Fruit fly (Drosophila melanogaster) whole organism, embryonic: ENCODE results near the gene CG15014.
A peak's percentile ranks its signal among the peaks of the same experiment; 100 is the strongest.

Experiments
- Adf1 ChIP-seq: fragments of 200-800 bp; sonication (Bioruptor generic); IDR thresholded peaks from 2 replicates; pipeline ENCODE4 v1.3.6; 2022; ENCODE audit warnings: missing biosample characterization, missing genetic modification characterization
- Awh ChIP-seq: fragments of 200-800 bp; sonication (Bioruptor generic); IDR thresholded peaks from 2 replicates; pipeline ENCODE4, ENCODE4 v1.3.6; 2022; ENCODE audit warnings: missing biosample characterization, missing genetic modification characterization
- BtbVII ChIP-seq: fragments of 200-800 bp; sonication (Bioruptor generic); optimal IDR thresholded peaks from 3 replicates; lab custom pipeline; 2017; ENCODE audit warnings: missing biosample characterization, mild to moderate bottlenecking, missing genetic modification characterization
- CG10147 ChIP-seq: fragments of 200-800 bp; sonication (Bioruptor generic); optimal IDR thresholded peaks from 2 replicates; lab custom pipeline; 2019; ENCODE audit warnings: missing biosample characterization, mild to moderate bottlenecking, missing genetic modification characterization, moderate library complexity
- CG10321 ChIP-seq: fragments of 200-800 bp; sonication (Bioruptor generic); IDR thresholded peaks from 2 replicates; pipeline ENCODE4 v1.3.6; 2022; ENCODE audit warnings: missing biosample characterization, missing genetic modification characterization
- CG10366 ChIP-seq: fragments of 200-800 bp; sonication (Bioruptor generic); IDR thresholded peaks from 2 replicates; pipeline ENCODE4 v1.3.6; 2022; ENCODE audit warnings: missing biosample characterization, missing genetic modification characterization
- CG11247 ChIP-seq: fragments of 200-800 bp; sonication (Bioruptor generic); IDR thresholded peaks from 2 replicates; pipeline ENCODE4 v1.3.6; 2022; ENCODE audit warnings: missing biosample characterization, missing genetic modification characterization
- CG12104 ChIP-seq: fragments of 200-800 bp; sonication (Bioruptor generic); optimal IDR thresholded peaks from 3 replicates; lab custom pipeline; 2016; ENCODE audit warnings: missing biosample characterization, missing genetic modification characterization
- CG15011 ChIP-seq: fragments of 200-800 bp; sonication (Bioruptor generic); optimal IDR thresholded peaks from 3 replicates; lab custom pipeline; 2018; ENCODE audit warnings: missing biosample characterization, mild to moderate bottlenecking, missing genetic modification characterization
- CG18476 ChIP-seq: fragments of 200-800 bp; sonication (Bioruptor generic); optimal IDR thresholded peaks from 2 replicates; lab custom pipeline; 2016; ENCODE audit warnings: missing biosample characterization, mild to moderate bottlenecking, missing genetic modification characterization
- CG18764 ChIP-seq: fragments of 200-800 bp; sonication (Bioruptor generic); optimal IDR thresholded peaks from 3 replicates; lab custom pipeline; 2016; ENCODE audit warnings: missing biosample characterization, missing genetic modification characterization
- CG2199 ChIP-seq: fragments of 200-800 bp; sonication (Bioruptor generic); IDR thresholded peaks from 3 replicates; pipeline ENCODE4 v1.3.6; 2022; ENCODE audit warnings: missing biosample characterization, missing genetic modification characterization
- CG31441 ChIP-seq: fragments of 200-800 bp; sonication (Bioruptor generic); IDR thresholded peaks from 2 replicates; pipeline ENCODE4 v1.3.6; 2022; ENCODE audit warnings: missing biosample characterization, missing genetic modification characterization
- CG3163 ChIP-seq: fragments of 200-800 bp; sonication (Bioruptor generic); optimal IDR thresholded peaks from 3 replicates; lab custom pipeline; 2016; ENCODE audit warnings: missing biosample characterization, missing genetic modification characterization
- CG4328 ChIP-seq: fragments of 200-800 bp; sonication (Bioruptor generic); optimal IDR thresholded peaks from 3 replicates; lab custom pipeline; 2017; ENCODE audit warnings: missing biosample characterization, missing genetic modification reagents, missing genetic modification characterization
- CG4404 ChIP-seq: fragments of 200-800 bp; sonication (Bioruptor generic); IDR thresholded peaks from 2 replicates; pipeline ENCODE4 v1.3.6; 2022; ENCODE audit warnings: missing biosample characterization, missing genetic modification characterization
- CG4617 ChIP-seq: fragments of 200-800 bp; sonication (Bioruptor generic); optimal IDR thresholded peaks from 3 replicates; lab custom pipeline; 2016; ENCODE audit warnings: missing biosample characterization, missing genetic modification characterization, borderline replicate concordance
- CG4707 ChIP-seq: fragments of 200-800 bp; sonication (Bioruptor generic); optimal IDR thresholded peaks from 2 replicates; lab custom pipeline; 2018; ENCODE audit warnings: missing biosample characterization, mild to moderate bottlenecking, missing genetic modification characterization, moderate library complexity
- CG8478 ChIP-seq: fragments of >200 bp; optimal IDR thresholded peaks from 2 replicates; lab custom pipeline; 2018
- CG9437 ChIP-seq: fragments of 200-800 bp; sonication (Bioruptor generic); optimal IDR thresholded peaks from 2 replicates; lab custom pipeline; 2018; ENCODE audit warnings: missing biosample characterization, mild to moderate bottlenecking, missing genetic modification characterization
- D19B ChIP-seq: fragments of 200-800 bp; sonication (Bioruptor generic); optimal IDR thresholded peaks from 2 replicates; lab custom pipeline; 2017; ENCODE audit warnings: missing biosample characterization, mild to moderate bottlenecking, missing genetic modification characterization
- Dip2 ChIP-seq: fragments of 200-800 bp; sonication (Bioruptor generic); IDR thresholded peaks from 2 replicates; pipeline ENCODE4 v1.3.6; 2022; ENCODE audit warnings: missing biosample characterization, missing genetic modification characterization
- GATAe ChIP-seq: fragments of 200-800 bp; sonication (Bioruptor generic); conservative IDR thresholded peaks from 2 replicates; pipeline ENCODE4 v1.3.6; 2022; ENCODE audit warnings: missing biosample characterization, missing genetic modification characterization
- HLHmδ ChIP-seq: fragments of 200-800 bp; sonication (Bioruptor generic); optimal IDR thresholded peaks from 2 replicates; lab custom pipeline; 2018; ENCODE audit warnings: missing biosample characterization, mild to moderate bottlenecking, missing genetic modification characterization, moderate library complexity
- Mrtf ChIP-seq: fragments of 200-800 bp; sonication (Bioruptor generic); IDR thresholded peaks from 3 replicates; pipeline ENCODE4 v1.3.6; 2022; ENCODE audit warnings: missing biosample characterization, missing genetic modification characterization
- Nf-YB ChIP-seq: fragments of 200-800 bp; sonication (Bioruptor generic); optimal IDR thresholded peaks from 3 replicates; lab custom pipeline; 2019; ENCODE audit warnings: missing biosample characterization, mild to moderate bottlenecking, missing genetic modification characterization, moderate library complexity
- Pdp1 ChIP-seq, 2 experiments: fragments of 200-800 bp; sonication (Bioruptor generic); optimal IDR thresholded peaks; 3 replicates each; lab custom pipeline; 2016; ENCODE audit warnings: missing biosample characterization in 2 of 2, missing genetic modification characterization in 2 of 2, mild to moderate bottlenecking in 1 of 2, moderate library complexity in 1 of 2
- Ptx1 ChIP-seq: fragments of 200-800 bp; sonication (Bioruptor generic); IDR thresholded peaks from 2 replicates; pipeline ENCODE4 v1.3.6; 2022; ENCODE audit warnings: missing biosample characterization, missing genetic modification characterization
- Rfx ChIP-seq: fragments of 200-800 bp; sonication (Bioruptor generic); IDR thresholded peaks from 2 replicates; pipeline ENCODE4 v1.3.6; 2022; ENCODE audit warnings: missing biosample characterization, missing genetic modification characterization
- TFAM ChIP-seq: fragments of 200-800 bp; sonication (Bioruptor generic); optimal IDR thresholded peaks from 2 replicates; lab custom pipeline; 2017; ENCODE audit warnings: missing biosample characterization, missing genetic modification characterization, inconsistent platforms
- Xbp1 ChIP-seq: fragments of 200-800 bp; sonication (Bioruptor generic); optimal IDR thresholded peaks from 3 replicates; lab custom pipeline; 2016; ENCODE audit warnings: missing biosample characterization, mild to moderate bottlenecking, missing genetic modification characterization
- abd-A ChIP-seq: fragments of 200-800 bp; sonication (Bioruptor generic); optimal IDR thresholded peaks from 3 replicates; lab custom pipeline; 2019; ENCODE audit warnings: missing biosample characterization, mild to moderate bottlenecking, missing genetic modification characterization, moderate library complexity
- amos ChIP-seq: fragments of 200-800 bp; sonication (Bioruptor generic); IDR thresholded peaks from 2 replicates; pipeline ENCODE4 v1.3.6; 2022; ENCODE audit warnings: missing biosample characterization, missing genetic modification characterization; ENCODE audit not compliant: partially characterized antibody
- aop ChIP-seq: fragments of 200-800 bp; sonication (Bioruptor generic); IDR thresholded peaks from 2 replicates; pipeline ENCODE4 v1.3.6; 2022; ENCODE audit warnings: missing biosample characterization, missing genetic modification characterization
- ash1 ChIP-seq: fragments of 200-800 bp; sonication (Bioruptor generic); optimal IDR thresholded peaks from 2 replicates; lab custom pipeline; 2018; ENCODE audit warnings: missing biosample characterization, mild to moderate bottlenecking, missing genetic modification characterization
- cg ChIP-seq: fragments of 200-800 bp; sonication (Bioruptor generic); optimal IDR thresholded peaks from 3 replicates; lab custom pipeline; 2019; ENCODE audit warnings: missing biosample characterization, mild to moderate bottlenecking, missing genetic modification characterization, moderate library complexity
- chinmo ChIP-seq: fragments of 200-800 bp; sonication (Bioruptor generic); IDR thresholded peaks from 4 replicates; pipeline ENCODE4 v1.3.6; 2022; ENCODE audit warnings: missing biosample characterization, missing genetic modification characterization; ENCODE audit not compliant: partially characterized antibody
- dimm ChIP-seq: fragments of 200-800 bp; sonication (Bioruptor generic); IDR thresholded peaks from 2 replicates; pipeline ENCODE4 v1.3.6; 2022; ENCODE audit warnings: missing biosample characterization, missing genetic modification characterization
- dysf ChIP-seq: fragments of 200-800 bp; sonication (Bioruptor generic); IDR thresholded peaks from 3 replicates; pipeline ENCODE4 v1.3.6; 2022; ENCODE audit warnings: missing biosample characterization, missing genetic modification characterization
- exex ChIP-seq: fragments of 200-800 bp; sonication (Bioruptor generic); optimal IDR thresholded peaks from 4 replicates; lab custom pipeline; 2018; ENCODE audit warnings: missing biosample characterization, mild to moderate bottlenecking, missing genetic modification characterization, moderate library complexity
- gfzf ChIP-seq: fragments of 200-800 bp; sonication (Bioruptor generic); optimal IDR thresholded peaks from 2 replicates; lab custom pipeline; 2016; ENCODE audit warnings: missing biosample characterization, mild to moderate bottlenecking, missing genetic modification characterization, moderate library complexity
- grau ChIP-seq: fragments of 200-800 bp; optimal IDR thresholded peaks from 3 replicates; lab custom pipeline; 2019; ENCODE audit warnings: missing biosample characterization, mild to moderate bottlenecking, missing genetic modification characterization, moderate library complexity
- klu ChIP-seq: fragments of 200-800 bp; sonication (Bioruptor generic); IDR thresholded peaks from 2 replicates; pipeline ENCODE4 v1.3.6; 2022; ENCODE audit warnings: missing biosample characterization, missing genetic modification characterization
- knrl ChIP-seq: fragments of 200-800 bp; sonication (Bioruptor generic); IDR thresholded peaks from 3 replicates; pipeline ENCODE4 v1.3.6; 2022; ENCODE audit warnings: missing biosample characterization, missing genetic modification characterization; ENCODE audit not compliant: partially characterized antibody
- lab ChIP-seq: fragments of 200-800 bp; sonication (Bioruptor generic); optimal IDR thresholded peaks from 3 replicates; lab custom pipeline; 2017; ENCODE audit warnings: missing biosample characterization, missing genetic modification characterization, mild to moderate bottlenecking, moderate library complexity, missing genetic modification reagents
- pnt ChIP-seq: fragments of 200-800 bp; sonication (Bioruptor generic); optimal IDR thresholded peaks from 3 replicates; lab custom pipeline; 2016; ENCODE audit warnings: missing biosample characterization, missing genetic modification characterization
- tll ChIP-seq, 2 experiments: fragments of 200-800 bp in 1 of 2; fragments of >200 bp in 1 of 2; sonication (Bioruptor generic) in 1 of 2; optimal IDR thresholded peaks; 2 replicates each; lab custom pipeline; 2017 to 2019; ENCODE audit warnings: missing biosample characterization in 2 of 2, missing genetic modification characterization in 2 of 2, mild to moderate bottlenecking in 1 of 2, moderate library complexity in 1 of 2
- unc-4 ChIP-seq: fragments of 200-800 bp; sonication (Bioruptor generic); IDR thresholded peaks from 2 replicates; pipeline ENCODE4 v1.3.6; 2022; ENCODE audit warnings: missing biosample characterization, missing genetic modification characterization; ENCODE audit not compliant: partially characterized antibody
- z ChIP-seq: fragments of 200-800 bp; sonication (Bioruptor generic); IDR thresholded peaks from 3 replicates; pipeline ENCODE4 v1.3.6; 2022; ENCODE audit warnings: missing biosample characterization, missing genetic modification characterization

CG15014 gene

DNA sequence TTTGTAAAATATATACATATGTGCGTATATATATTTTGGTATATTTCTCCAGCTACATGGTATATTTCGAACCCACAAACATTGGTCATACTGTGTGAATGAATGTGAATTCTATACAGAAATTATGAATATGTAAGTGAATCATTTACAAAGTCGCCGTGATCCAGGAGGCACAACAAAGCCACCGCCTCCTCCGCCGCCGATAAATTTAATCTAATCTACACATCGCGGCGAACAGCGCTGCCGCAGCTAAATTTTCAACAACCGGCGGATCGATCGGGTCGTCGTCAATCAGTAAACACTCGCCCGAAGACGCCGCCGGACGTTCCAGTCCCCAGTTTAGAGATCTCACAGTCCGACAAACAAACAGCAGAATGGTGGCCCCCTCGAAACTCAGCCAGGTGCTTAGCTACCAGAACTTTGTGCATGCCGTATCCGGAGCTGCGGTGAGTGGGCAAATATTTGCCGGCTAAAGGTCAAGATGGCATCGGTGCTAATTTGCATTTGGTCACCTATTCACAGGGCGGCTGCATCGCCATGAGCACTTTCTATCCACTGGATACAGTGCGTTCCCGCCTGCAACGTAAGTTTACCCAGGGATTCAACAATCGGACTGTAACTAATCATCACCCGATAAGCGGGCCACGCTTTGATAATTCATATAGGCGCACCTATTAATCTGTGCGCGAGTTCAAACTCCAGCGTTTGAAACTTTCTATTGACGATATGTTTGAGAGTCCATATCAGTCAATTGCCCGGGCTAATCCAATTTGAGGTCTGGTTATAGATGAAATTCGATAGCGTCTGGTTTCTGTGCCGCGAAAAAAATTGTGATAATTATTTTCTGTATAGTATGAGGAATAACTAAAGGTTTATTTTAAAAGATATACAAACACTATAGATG is 3.1 kb downstream of the CG15014 start, which contains the start of gene PMP34 (continued):
- peak; percentile 76; the same call in 1 of the 2 replicates for TF ChIP-seq Adf1 (GFP tag; lab: Robert Waterston, UW)
- peak; percentile 24 for TF ChIP-seq CG4617 (GFP tag; lab: Kevin White, UChicago)
- no peak for TF ChIP-seq grau
- TF ChIP-seq CG2199 (GFP tag; lab: Robert Waterston, UW): 0 out of 3 replicates have a peak, but pooled peaks have one; percentile 29
- peak; percentile 70 for TF ChIP-seq exex (tag; lab: Kevin White, UChicago)
- TF ChIP-seq CG4328 (GFP tag; lab: Kevin White, UChicago): no peak
- peak; percentile 63 for TF ChIP-seq gfzf (GFP tag; lab: Kevin White, UChicago)
- no peak; the same call in 1 of the 2 replicates for TF ChIP-seq Rfx
- 0 out of 3 replicates have a peak, but pooled peaks have one; percentile 22 for TF ChIP-seq z (GFP tag; lab: Robert Waterston, UW)
- no peak for TF ChIP-seq lab (GFP tag; lab: Kevin White, UChicago)
- no peak for TF ChIP-seq HLHmδ (GFP tag; lab: Kevin White, UChicago)
- TF ChIP-seq tll (GFP tag; optimal IDR thresholded peaks at IDR 0.05; lab: Kevin White, UChicago): no peak
- no peak for TF ChIP-seq CG10366 (GFP tag; lab: Robert Waterston, UW)
- TF ChIP-seq D19B: no peak
- TF ChIP-seq knrl (GFP tag; lab: Robert Waterston, UW): no peak
- TF ChIP-seq abd-A (tag; lab: Kevin White, UChicago): no peak
- TF ChIP-seq TFAM: no peak
- no peak for TF ChIP-seq CG18476 (GFP tag; lab: Kevin White, UChicago)
- no peak for TF ChIP-seq CG4404 (GFP tag; lab: Robert Waterston, UW)
- TF ChIP-seq CG10321 (GFP tag; lab: Robert Waterston, UW): no peak
- no peak; the same call in 1 of the 2 replicates for TF ChIP-seq amos (GFP tag; lab: Robert Waterston, UW)
- TF ChIP-seq dimm (GFP tag; lab: Robert Waterston, UW): no peak
- TF ChIP-seq chinmo (GFP tag; lab: Robert Waterston, UW): no peak
- TF ChIP-seq klu (GFP tag; lab: Robert Waterston, UW): no peak
- no peak for TF ChIP-seq BtbVII (GFP tag; lab: Kevin White, UChicago)
- no peak for TF ChIP-seq unc-4
- no peak for TF ChIP-seq Nf-YB (GFP tag; lab: Kevin White, UChicago)
- no peak for TF ChIP-seq Awh (GFP tag; lab: Robert Waterston, UW)
- TF ChIP-seq CG31441 (GFP tag; lab: Robert Waterston, UW): no peak
- no peak for TF ChIP-seq Ptx1 (GFP tag; lab: Robert Waterston, UW)
- TF ChIP-seq dysf: no peak

- TF ChIP-seq CG8478 (lab: Kevin White, UChicago) (no peak), CG9437 (GFP tag; lab: Kevin White, UChicago) (no peak), CG4707 (no peak), aop (no peak), CG10147 (GFP tag; lab: Kevin White, UChicago) (no peak), CG3163 (GFP tag; lab: Kevin White, UChicago) (peak; percentile 11), Dip2 (no peak), CG15011 (no peak), Mrtf (no peak), CG11247 (GFP tag; lab: Robert Waterston, UW) (no peak), Pdp1 (GFP tag; optimal IDR thresholded peaks at IDR 0.05; lab: Kevin White, UChicago) (peak in 1 of 2 experiments; percentile 37), ash1 (no peak), CG12104 (no peak), CG18764 (GFP tag; lab: Kevin White, UChicago) (no peak), CG2199 (GFP tag; lab: Robert Waterston, UW) (no peak; the same call in 2 of the 3 replicates), GATAe (GFP tag; lab: Robert Waterston, UW) (no peak), pnt (GFP tag; lab: Kevin White, UChicago) (no peak), Xbp1 (peak; percentile 52), cg (GFP tag; lab: Kevin White, UChicago) (peak; percentile 68)
These were observed 8.8 kb downstream of the CG15014 start, which contains the start of gene Claspin for dm6 chr3L:4313299-4313698. TSS of gene Claspin (plus strand) at chr3L:4313483.
